Worm (Caenorhabditis elegans): ENCODE data around the gene sbp-1.

ce11 chrIII:11378450-11378849, 63.9 kb downstream of the sbp-1 start:
- TF ChIP-seq nhr-28 (tag; optimal IDR thresholded peaks at IDR 0.05) (no peak), ztf-11 (tag; optimal IDR thresholded peaks at IDR 0.05) (no peak), xbp-1 (tag; optimal IDR thresholded peaks at IDR 0.05) (peak; percentile 82), snpc-4 (tag; optimal IDR thresholded peaks at IDR 0.05) (peak; percentile 74), unc-86 (tag; optimal IDR thresholded peaks at IDR 0.05) (no peak), sptf-1 (tag; optimal IDR thresholded peaks at IDR 0.05) (no peak), jun-1 (tag; optimal IDR thresholded peaks at IDR 0.05) (no peak), lin-15B (tag; optimal IDR thresholded peaks at IDR 0.05) (no peak), Y116A8C.19 (tag; optimal IDR thresholded peaks at IDR 0.05; ENCODE audit: borderline replicate concordance) (no peak), ets-5 (GFP tag; IDR thresholded peaks at IDR 0.05) (no peak), nhr-237 (tag; optimal IDR thresholded peaks at IDR 0.05) (no peak), ama-1 (optimal IDR thresholded peaks at IDR 0.05) (no peak), blmp-1 (tag; optimal IDR thresholded peaks at IDR 0.05) (peak; percentile 88)
